Worm (Caenorhabditis elegans): ENCODE measurements around the gene T04C12.33.

DNA sequence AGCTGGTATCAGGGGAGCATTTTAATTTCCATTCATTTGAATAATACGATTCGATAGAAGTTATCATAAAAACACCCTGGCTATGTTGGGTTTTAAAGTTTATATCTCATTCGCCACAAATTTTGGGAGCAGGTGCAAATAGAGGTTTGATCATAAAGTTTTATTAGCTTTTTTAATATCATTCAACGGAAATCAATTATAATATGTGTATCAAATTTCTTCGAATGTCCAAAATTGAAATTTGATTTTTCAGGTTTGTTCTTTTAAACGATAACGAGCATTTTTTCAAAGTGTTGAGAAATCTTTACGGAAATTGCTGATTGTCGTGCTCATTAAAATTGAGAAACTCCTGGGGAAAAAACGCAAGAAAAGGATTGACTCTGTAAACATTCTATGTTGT is 3.3 kb upstream of the T04C12.33 start, which contains the start of gene srh-74:
- TF ChIP-seq him-1 (tag; optimal IDR thresholded peaks at IDR 0.05), result no peak
- TF ChIP-seq W03F9.2 (tag; optimal IDR thresholded peaks at IDR 0.05), result no peak

All from whole organism, L4/young adult.